Worm (Caenorhabditis elegans) whole organism, late embryonic: ENCODE data around the gene H20J04.6.

Experiments
- C38D4.7 ChIP-seq: fragments of 200-800 bp; sonication (Bioruptor generic); optimal IDR thresholded peaks from 2 replicates; lab custom pipeline; 2018; ENCODE audit warnings: mild to moderate bottlenecking, missing genetic modification characterization, moderate library complexity, missing compliant biosample characterization
- F13H6.1 ChIP-seq: sonication (generic microtip); optimal IDR thresholded peaks from 2 replicates; lab custom pipeline; 2016; ENCODE audit warnings: missing genetic modification characterization, missing compliant biosample characterization
- K02D7.2 ChIP-seq: sonication (generic microtip); optimal IDR thresholded peaks from 2 replicates; lab custom pipeline; 2017; ENCODE audit warnings: mild to moderate bottlenecking, missing genetic modification characterization, missing compliant biosample characterization
- T23F11.4 ChIP-seq: fragments of 200-800 bp; sonication (Bioruptor generic); optimal IDR thresholded peaks from 2 replicates; lab custom pipeline; 2018; ENCODE audit warnings: mild to moderate bottlenecking, missing genetic modification characterization, missing compliant biosample characterization
- Y22D7AL.16 ChIP-seq: sonication (generic microtip); optimal IDR thresholded peaks from 2 replicates; lab custom pipeline; 2016; ENCODE audit warnings: missing genetic modification characterization, missing compliant biosample characterization
- ahr-1 ChIP-seq: sonication (generic microtip); optimal IDR thresholded peaks from 2 replicates; lab custom pipeline; 2016; ENCODE audit warnings: missing genetic modification characterization, missing compliant biosample characterization
- ama-1 ChIP-seq: fragments of 150-350 bp; optimal IDR thresholded peaks from 2 replicates; lab custom pipeline; 2014
- ceh-14 ChIP-seq: sonication (generic microtip); optimal IDR thresholded peaks from 2 replicates; lab custom pipeline; 2016; ENCODE audit warnings: missing genotype, missing genetic modification characterization, missing compliant biosample characterization
- ceh-19 ChIP-seq: fragments of 200-800 bp; sonication (Bioruptor generic); optimal IDR thresholded peaks from 2 replicates; lab custom pipeline; 2018; ENCODE audit warnings: mild to moderate bottlenecking, missing genetic modification characterization, missing compliant biosample characterization
- ceh-2 ChIP-seq: sonication (generic microtip); optimal IDR thresholded peaks from 2 replicates; lab custom pipeline; 2016; ENCODE audit warnings: missing genotype, missing genetic modification characterization, missing compliant biosample characterization
- ceh-24 ChIP-seq: sonication (generic microtip); optimal IDR thresholded peaks from 2 replicates; lab custom pipeline; 2016; ENCODE audit warnings: mild to moderate bottlenecking, missing genetic modification characterization, missing compliant biosample characterization
- ceh-34 ChIP-seq: sonication (generic microtip); optimal IDR thresholded peaks from 2 replicates; lab custom pipeline; 2016; ENCODE audit warnings: mild to moderate bottlenecking, missing genetic modification characterization, missing compliant biosample characterization
- ceh-45 ChIP-seq: fragments of 200-800 bp; sonication (Bioruptor generic); IDR thresholded peaks from 2 replicates; pipeline ENCODE4 v1.3.6; 2022; ENCODE audit warnings: missing genetic modification reagents, missing genetic modification characterization, missing compliant biosample characterization
- ceh-48 ChIP-seq: sonication (generic microtip); optimal IDR thresholded peaks from 2 replicates; lab custom pipeline; 2016; ENCODE audit warnings: missing genetic modification characterization, inconsistent platforms, missing compliant biosample characterization
- dmd-4 ChIP-seq: sonication (generic microtip); optimal IDR thresholded peaks from 2 replicates; lab custom pipeline; 2016; ENCODE audit warnings: borderline replicate concordance, missing genetic modification characterization, missing compliant biosample characterization
- dve-1 ChIP-seq: sonication (generic microtip); optimal IDR thresholded peaks from 2 replicates; lab custom pipeline; 2017; ENCODE audit warnings: antibody characterized with exemption, mild to moderate bottlenecking, missing genetic modification characterization, missing compliant biosample characterization
- elt-2 ChIP-seq: sonication (generic microtip); optimal IDR thresholded peaks from 2 replicates; lab custom pipeline; 2016; ENCODE audit warnings: missing genetic modification reagents, missing genetic modification characterization, missing compliant biosample characterization
- fax-1 ChIP-seq: sonication (generic microtip); optimal IDR thresholded peaks from 2 replicates; lab custom pipeline; 2016; ENCODE audit warnings: missing genotype, missing genetic modification characterization, missing compliant biosample characterization
- hlh-8 ChIP-seq: sonication (generic microtip); optimal IDR thresholded peaks from 2 replicates; lab custom pipeline; 2016; ENCODE audit warnings: missing genotype, missing genetic modification characterization, missing compliant biosample characterization
- madf-2 ChIP-seq: sonication (generic microtip); optimal IDR thresholded peaks from 2 replicates; lab custom pipeline; 2017; ENCODE audit warnings: missing genetic modification characterization, missing compliant biosample characterization
- nhr-11 ChIP-seq: fragments of 150-350 bp; optimal IDR thresholded peaks from 2 replicates; lab custom pipeline; 2014; ENCODE audit warnings: missing biosample characterization, missing genetic modification characterization
- npax-4 ChIP-seq: sonication (generic microtip); optimal IDR thresholded peaks from 2 replicates; lab custom pipeline; 2016; ENCODE audit warnings: missing genetic modification characterization, missing compliant biosample characterization
- pax-1 ChIP-seq: fragments of 150-350 bp; optimal IDR thresholded peaks from 2 replicates; lab custom pipeline; 2014; ENCODE audit warnings: missing biosample characterization, missing genetic modification characterization
- pha-4 ChIP-seq: fragments of 150-350 bp; optimal IDR thresholded peaks from 2 replicates; lab custom pipeline; 2018; ENCODE audit warnings: missing biosample characterization, missing genetic modification reagents, missing genetic modification characterization
- pqm-1 ChIP-seq: sonication (generic microtip); optimal IDR thresholded peaks from 2 replicates; lab custom pipeline; 2016; ENCODE audit warnings: missing genetic modification characterization, missing compliant biosample characterization
- pros-1 ChIP-seq: fragments of 150-350 bp; optimal IDR thresholded peaks from 2 replicates; lab custom pipeline; 2014; ENCODE audit warnings: missing biosample characterization, missing genetic modification reagents, missing genetic modification characterization
- ref-2 ChIP-seq: sonication (generic microtip); optimal IDR thresholded peaks from 2 replicates; lab custom pipeline; 2016; ENCODE audit warnings: missing genetic modification characterization, missing compliant biosample characterization
- rnt-1 ChIP-seq: sonication (generic microtip); optimal IDR thresholded peaks from 2 replicates; lab custom pipeline; 2016; ENCODE audit warnings: missing genetic modification characterization, missing compliant biosample characterization
- syd-9 ChIP-seq: sonication (generic microtip); optimal IDR thresholded peaks from 2 replicates; lab custom pipeline; 2016; ENCODE audit warnings: mild to moderate bottlenecking, missing genetic modification characterization, moderate library complexity, missing compliant biosample characterization
- tbx-2 ChIP-seq: sonication (generic microtip); optimal IDR thresholded peaks from 2 replicates; lab custom pipeline; 2016; ENCODE audit warnings: missing genetic modification characterization, missing compliant biosample characterization
- unc-3 ChIP-seq, 2 experiments: fragments of 200-800 bp in 1 of 2; sonication (Bioruptor generic) in 1 of 2; sonication (generic microtip) in 1 of 2; conservative IDR thresholded peaks in 1 of 2; optimal IDR thresholded peaks in 1 of 2; 2 replicates each; pipeline versions ENCODE4 v1.3.6 to Lab custom; 2016 to 2022; ENCODE audit warnings: missing compliant biosample characterization in 2 of 2, missing genetic modification characterization in 2 of 2, missing genetic modification reagents in 1 of 2
- unc-42 ChIP-seq: sonication (generic microtip); optimal IDR thresholded peaks from 2 replicates; lab custom pipeline; 2016; ENCODE audit warnings: missing genotype, missing genetic modification characterization, missing compliant biosample characterization
- unc-86 ChIP-seq: sonication (generic microtip); optimal IDR thresholded peaks from 2 replicates; lab custom pipeline; 2016; ENCODE audit warnings: missing genetic modification characterization, missing compliant biosample characterization

The H20J04.6 gene

ce11 chrII:4320455-4320854 lies 2.6 kb upstream of the H20J04.6 start, which contains the start of gene Y52E8A.2:
Y52E8A.2 (plus strand) TSS chrII:4320836.
- TF ChIP-seq dve-1 (tag; lab: Kevin White, UChicago) (no peak), Y22D7AL.16 (no peak), tbx-2 (tag; lab: Kevin White, UChicago) (no peak), pqm-1 (tag; lab: Kevin White, UChicago) (no peak), F13H6.1 (tag; lab: Kevin White, UChicago) (no peak)

ce11 chrII:4321766-4322165 lies 1.3 kb upstream of the H20J04.6 start, which contains the start of gene Y52E8A.1:
Y52E8A.1 (plus strand) TSS chrII:4322066.
- no peak for TF ChIP-seq pax-1 (tag; lab: Kevin White, UChicago)
- no peak for TF ChIP-seq ceh-2
- no peak for TF ChIP-seq K02D7.2 (tag; lab: Kevin White, UChicago)

ce11 chrII:4324061-4324460 lies 1.0 kb downstream of the H20J04.6 start, which contains the start of gene mog-2:
mog-2 (plus strand) TSS chrII:4324361.
- TF ChIP-seq elt-2, result no peak
- no peak for TF ChIP-seq T23F11.4 (GFP tag; lab: Kevin White, UChicago)
- TF ChIP-seq ahr-1 (tag; lab: Kevin White, UChicago), result no peak
- TF ChIP-seq pha-4, result no peak
- TF ChIP-seq rnt-1 (tag; lab: Kevin White, UChicago), result no peak
- TF ChIP-seq unc-3 (GFP tag; conservative IDR thresholded peaks at IDR 0.05; lab: Robert Waterston, UW), result no peak
- TF ChIP-seq unc-3 (tag; optimal IDR thresholded peaks at IDR 0.05; lab: Kevin White, UChicago), result no peak
- TF ChIP-seq pqm-1 (tag; lab: Kevin White, UChicago), result no peak
- no peak for TF ChIP-seq ceh-19 (GFP tag; lab: Kevin White, UChicago)
- TF ChIP-seq ref-2, result no peak
- TF ChIP-seq ceh-34 (tag; lab: Kevin White, UChicago), result no peak
- no peak for TF ChIP-seq ceh-14
- TF ChIP-seq npax-4 (tag; lab: Kevin White, UChicago), result no peak

ce11 chrII:4326420-4326819 lies 3.4 kb downstream of the H20J04.6 start, which contains the start of gene pfd-2:
pfd-2 (plus strand) TSS chrII:4326720.
- TF ChIP-seq hlh-8 (tag; lab: Kevin White, UChicago), result no peak
- no peak for TF ChIP-seq dve-1 (tag; lab: Kevin White, UChicago)
- no peak for TF ChIP-seq ceh-24 (tag; lab: Kevin White, UChicago)
- TF ChIP-seq ama-1 (lab: Kevin White, UChicago), result no peak
- TF ChIP-seq unc-42 (tag; lab: Kevin White, UChicago), result no peak
- TF ChIP-seq fax-1, result no peak
- no peak for TF ChIP-seq unc-86 (tag; lab: Kevin White, UChicago)
- no peak for TF ChIP-seq K02D7.2 (tag; lab: Kevin White, UChicago)
- no peak for TF ChIP-seq C38D4.7 (GFP tag; lab: Kevin White, UChicago)
- TF ChIP-seq pax-1 (tag; lab: Kevin White, UChicago), result no peak
- no peak for TF ChIP-seq nhr-11 (tag; lab: Kevin White, UChicago)
- no peak for TF ChIP-seq dmd-4 (tag; lab: Kevin White, UChicago)
- no peak for TF ChIP-seq madf-2 (tag; lab: Kevin White, UChicago)

ce11 chrII:4328716-4329115 lies 5.7 kb downstream of the H20J04.6 start, which contains the start of gene H20J04.4:
H20J04.4 (plus strand) TSS chrII:4329016.
- TF ChIP-seq ceh-48 (tag; lab: Kevin White, UChicago) (no peak), pros-1 (tag; lab: Kevin White, UChicago) (no peak), nhr-11 (tag; lab: Kevin White, UChicago) (no peak), pax-1 (tag; lab: Kevin White, UChicago) (no peak), ceh-45 (GFP tag; lab: Robert Waterston, UW) (no peak), ceh-2 (no peak), elt-2 (no peak), pqm-1 (tag; lab: Kevin White, UChicago) (no peak), pha-4 (no peak), ref-2 (no peak), syd-9 (tag; lab: Kevin White, UChicago) (no peak)
